Worm (Caenorhabditis elegans) whole organism, late embryonic: Measurements from ENCODE around the gene pgap-1.

ENCODE experiments used
- C08G9.2 ChIP-seq: sonication (generic microtip); optimal IDR thresholded peaks from 2 replicates; lab custom pipeline; 2016; ENCODE audit warnings: mild to moderate bottlenecking, missing genetic modification characterization, moderate library complexity, missing compliant biosample characterization
- C38D4.7 ChIP-seq: fragments of 200-800 bp; sonication (Bioruptor generic); optimal IDR thresholded peaks from 2 replicates; lab custom pipeline; 2018; ENCODE audit warnings: mild to moderate bottlenecking, missing genetic modification characterization, moderate library complexity, missing compliant biosample characterization
- F13H6.1 ChIP-seq: sonication (generic microtip); optimal IDR thresholded peaks from 2 replicates; lab custom pipeline; 2016; ENCODE audit warnings: missing genetic modification characterization, missing compliant biosample characterization
- K02D7.2 ChIP-seq: sonication (generic microtip); optimal IDR thresholded peaks from 2 replicates; lab custom pipeline; 2017; ENCODE audit warnings: mild to moderate bottlenecking, missing genetic modification characterization, missing compliant biosample characterization
- T23F11.4 ChIP-seq: fragments of 200-800 bp; sonication (Bioruptor generic); optimal IDR thresholded peaks from 2 replicates; lab custom pipeline; 2018; ENCODE audit warnings: mild to moderate bottlenecking, missing genetic modification characterization, missing compliant biosample characterization
- ahr-1 ChIP-seq: sonication (generic microtip); optimal IDR thresholded peaks from 2 replicates; lab custom pipeline; 2016; ENCODE audit warnings: missing genetic modification characterization, missing compliant biosample characterization
- ceh-18 ChIP-seq: sonication (generic microtip); optimal IDR thresholded peaks from 2 replicates; lab custom pipeline; 2016; ENCODE audit warnings: missing genetic modification characterization, missing compliant biosample characterization
- ceh-19 ChIP-seq: fragments of 200-800 bp; sonication (Bioruptor generic); optimal IDR thresholded peaks from 2 replicates; lab custom pipeline; 2018; ENCODE audit warnings: mild to moderate bottlenecking, missing genetic modification characterization, missing compliant biosample characterization
- ceh-2 ChIP-seq: sonication (generic microtip); optimal IDR thresholded peaks from 2 replicates; lab custom pipeline; 2016; ENCODE audit warnings: missing genotype, missing genetic modification characterization, missing compliant biosample characterization
- ceh-22 ChIP-seq: sonication (generic microtip); optimal IDR thresholded peaks from 2 replicates; lab custom pipeline; 2017; ENCODE audit warnings: missing biosample characterization, missing genetic modification characterization
- ceh-30 ChIP-seq: fragments of 150-350 bp; optimal IDR thresholded peaks from 2 replicates; lab custom pipeline; 2014; ENCODE audit warnings: missing biosample characterization, missing genetic modification characterization
- ceh-31 ChIP-seq: sonication (generic microtip); optimal IDR thresholded peaks from 2 replicates; lab custom pipeline; 2016; ENCODE audit warnings: missing genetic modification characterization, missing compliant biosample characterization
- ceh-34 ChIP-seq: sonication (generic microtip); optimal IDR thresholded peaks from 2 replicates; lab custom pipeline; 2016; ENCODE audit warnings: mild to moderate bottlenecking, missing genetic modification characterization, missing compliant biosample characterization
- ceh-48 ChIP-seq: sonication (generic microtip); optimal IDR thresholded peaks from 2 replicates; lab custom pipeline; 2016; ENCODE audit warnings: missing genetic modification characterization, inconsistent platforms, missing compliant biosample characterization
- ceh-6 ChIP-seq: fragments of 200-800 bp; sonication (Bioruptor generic); optimal IDR thresholded peaks from 2 replicates; lab custom pipeline; 2018; ENCODE audit warnings: mild to moderate bottlenecking, missing genetic modification characterization, missing compliant biosample characterization
- che-1 ChIP-seq: sonication (generic microtip); optimal IDR thresholded peaks from 2 replicates; lab custom pipeline; 2016; ENCODE audit warnings: mild to moderate bottlenecking, missing genetic modification characterization, missing compliant biosample characterization
- elt-4 ChIP-seq: sonication (generic microtip); optimal IDR thresholded peaks from 2 replicates; lab custom pipeline; 2016; ENCODE audit warnings: missing genetic modification characterization, missing compliant biosample characterization
- ets-4 ChIP-seq: sonication (generic microtip); optimal IDR thresholded peaks from 2 replicates; lab custom pipeline; 2016; ENCODE audit warnings: missing genetic modification characterization, missing compliant biosample characterization
- eyg-1 ChIP-seq: sonication (generic microtip); optimal IDR thresholded peaks from 2 replicates; lab custom pipeline; 2016; ENCODE audit warnings: missing genotype, missing genetic modification characterization, missing compliant biosample characterization
- fkh-6 ChIP-seq: sonication (generic microtip); optimal IDR thresholded peaks from 2 replicates; lab custom pipeline; 2016; ENCODE audit warnings: missing genetic modification characterization, missing compliant biosample characterization
- gmeb-2 ChIP-seq: sonication (generic microtip); optimal IDR thresholded peaks from 2 replicates; lab custom pipeline; 2016; ENCODE audit warnings: missing genetic modification characterization, inconsistent platforms, missing compliant biosample characterization
- hlh-8 ChIP-seq: sonication (generic microtip); optimal IDR thresholded peaks from 2 replicates; lab custom pipeline; 2016; ENCODE audit warnings: missing genotype, missing genetic modification characterization, missing compliant biosample characterization
- lin-11 ChIP-seq: fragments of 200-800 bp; sonication (Bioruptor generic); optimal IDR thresholded peaks from 2 replicates; lab custom pipeline; 2018; ENCODE audit warnings: mild to moderate bottlenecking, missing genetic modification characterization, missing compliant biosample characterization
- madf-2 ChIP-seq: sonication (generic microtip); optimal IDR thresholded peaks from 2 replicates; lab custom pipeline; 2017; ENCODE audit warnings: missing genetic modification characterization, missing compliant biosample characterization
- mec-3 ChIP-seq: sonication (generic microtip); optimal IDR thresholded peaks from 2 replicates; lab custom pipeline; 2016; ENCODE audit warnings: borderline replicate concordance, missing genetic modification characterization, missing compliant biosample characterization
- nfya-1 ChIP-seq: sonication (generic microtip); optimal IDR thresholded peaks from 2 replicates; lab custom pipeline; 2017; ENCODE audit warnings: missing genetic modification characterization, mild to moderate bottlenecking, missing compliant biosample characterization, antibody characterized with exemption, moderate library complexity
- nhr-11 ChIP-seq: fragments of 150-350 bp; optimal IDR thresholded peaks from 2 replicates; lab custom pipeline; 2014; ENCODE audit warnings: missing biosample characterization, missing genetic modification characterization
- pha-4 ChIP-seq: fragments of 150-350 bp; optimal IDR thresholded peaks from 2 replicates; lab custom pipeline; 2018; ENCODE audit warnings: missing biosample characterization, missing genetic modification reagents, missing genetic modification characterization
- pqm-1 ChIP-seq: sonication (generic microtip); optimal IDR thresholded peaks from 2 replicates; lab custom pipeline; 2016; ENCODE audit warnings: missing genetic modification characterization, missing compliant biosample characterization
- sox-2 ChIP-seq: fragments of 200-800 bp; sonication (Bioruptor generic); IDR thresholded peaks from 2 replicates; pipeline ENCODE4 v1.3.6; 2022; ENCODE audit warnings: missing genetic modification reagents, missing genetic modification characterization, missing compliant biosample characterization
- sox-4 ChIP-seq: sonication (generic microtip); optimal IDR thresholded peaks from 2 replicates; lab custom pipeline; 2017; ENCODE audit warnings: mild to moderate bottlenecking, missing genetic modification characterization, inconsistent platforms, missing compliant biosample characterization
- ttx-3 ChIP-seq: sonication (generic microtip); optimal IDR thresholded peaks from 2 replicates; lab custom pipeline; 2016; ENCODE audit warnings: missing genetic modification reagents, missing genetic modification characterization, missing compliant biosample characterization
- unc-3 ChIP-seq, 2 experiments: fragments of 200-800 bp in 1 of 2; sonication (Bioruptor generic) in 1 of 2; sonication (generic microtip) in 1 of 2; conservative IDR thresholded peaks in 1 of 2; optimal IDR thresholded peaks in 1 of 2; 2 replicates each; pipeline versions ENCODE4 v1.3.6 to Lab custom; 2016 to 2022; ENCODE audit warnings: missing compliant biosample characterization in 2 of 2, missing genetic modification characterization in 2 of 2, missing genetic modification reagents in 1 of 2
- unc-42 ChIP-seq: sonication (generic microtip); optimal IDR thresholded peaks from 2 replicates; lab custom pipeline; 2016; ENCODE audit warnings: missing genotype, missing genetic modification characterization, missing compliant biosample characterization
- zip-5 ChIP-seq: sonication (generic microtip); optimal IDR thresholded peaks from 2 replicates; lab custom pipeline; 2016; ENCODE audit warnings: missing genetic modification characterization, missing compliant biosample characterization
- ztf-16 ChIP-seq: sonication (generic microtip); optimal IDR thresholded peaks from 2 replicates; lab custom pipeline; 2017; ENCODE audit warnings: missing genetic modification characterization, missing compliant biosample characterization

The pgap-1 gene

ce11 chrV:11239187-11239725, 2.4 kb upstream of the pgap-1 start, which contains the start of the genes dvc-1 and ima-1 (continued):
- TF ChIP-seq sox-4 (tag; lab: Kevin White, UChicago) = peak; percentile 65
- peak; percentile 28 for TF ChIP-seq unc-42 (tag; lab: Kevin White, UChicago)
- peak; percentile 27 for TF ChIP-seq ceh-48 (tag; lab: Kevin White, UChicago)
- TF ChIP-seq hlh-8 (tag; lab: Kevin White, UChicago) = peak; percentile 48
- peak; percentile 76 for TF ChIP-seq ahr-1
- peak; percentile 38 for TF ChIP-seq madf-2 (tag; lab: Kevin White, UChicago)
- TF ChIP-seq ceh-6 = peak; percentile 65
- peak; percentile 76 for TF ChIP-seq F13H6.1 (tag; lab: Kevin White, UChicago)
- peak; percentile 87 for TF ChIP-seq ceh-34
- no peak for TF ChIP-seq ceh-22 (tag; lab: Kevin White, UChicago)
- TF ChIP-seq che-1 (tag; lab: Kevin White, UChicago) = peak; percentile 59
- TF ChIP-seq nhr-11 (tag; lab: Kevin White, UChicago) = no peak
- TF ChIP-seq ttx-3 (tag; lab: Kevin White, UChicago) = peak; percentile 75
- TF ChIP-seq C38D4.7 (GFP tag; lab: Kevin White, UChicago) = peak; percentile 64
- TF ChIP-seq ceh-2 (tag; lab: Kevin White, UChicago) = peak; percentile 79
- TF ChIP-seq C08G9.2 (tag; lab: Kevin White, UChicago) = peak; percentile 69
- TF ChIP-seq elt-4 (tag; lab: Kevin White, UChicago) = no peak
- TF ChIP-seq pqm-1 (tag; lab: Kevin White, UChicago) = no peak
- TF ChIP-seq, all 69 proteins: peak for 53

- TF ChIP-seq nfya-1 (tag; lab: Kevin White, UChicago) (no peak), zip-5 (tag; lab: Kevin White, UChicago) (no peak), sox-2 (no peak), ceh-19 (GFP tag; lab: Kevin White, UChicago) (no peak), sox-4 (tag; lab: Kevin White, UChicago) (no peak), F13H6.1 (tag; lab: Kevin White, UChicago) (no peak), ahr-1 (no peak), T23F11.4 (GFP tag; lab: Kevin White, UChicago) (no peak), lin-11 (no peak), ceh-48 (tag; lab: Kevin White, UChicago) (no peak), ets-4 (tag; lab: Kevin White, UChicago) (no peak), ceh-34 (no peak), ceh-31 (tag; lab: Kevin White, UChicago) (no peak), ceh-18 (tag; lab: Kevin White, UChicago) (no peak), ceh-2 (tag; lab: Kevin White, UChicago) (no peak), K02D7.2 (tag; lab: Kevin White, UChicago) (no peak), gmeb-2 (tag; lab: Kevin White, UChicago) (no peak)
Measured at ce11 chrV:11244539-11244938, 2.9 kb downstream of the pgap-1 start, which contains the start of gene mxl-1. TSS of gene mxl-1 (plus strand) at chrV:11244839.

ce11 chrV:11245029-11245428, 3.3 kb downstream of the pgap-1 start:
- TF ChIP-seq eyg-1 = no peak
- no peak for TF ChIP-seq unc-3 (GFP tag; conservative IDR thresholded peaks at IDR 0.05; lab: Robert Waterston, UW)
- TF ChIP-seq unc-3 (tag; optimal IDR thresholded peaks at IDR 0.05; lab: Kevin White, UChicago) = no peak
- no peak for TF ChIP-seq fkh-6 (tag; lab: Kevin White, UChicago)
- no peak for TF ChIP-seq elt-4 (tag; lab: Kevin White, UChicago)
- no peak for TF ChIP-seq ztf-16 (tag; lab: Kevin White, UChicago)
- no peak for TF ChIP-seq ceh-22 (tag; lab: Kevin White, UChicago)

- TF ChIP-seq ceh-30 (no peak), sox-2 (no peak), mec-3 (tag; lab: Kevin White, UChicago) (no peak), unc-42 (tag; lab: Kevin White, UChicago) (no peak), che-1 (tag; lab: Kevin White, UChicago) (no peak), ceh-6 (no peak), pha-4 (tag; lab: Kevin White, UChicago) (no peak)
- TF ChIP-seq, all 69 proteins: peak for 0
Measured at ce11 chrV:11247846-11248245, 6.2 kb downstream of the pgap-1 start, which contains the start of gene mam-4. TSS of gene mam-4 (plus strand) at chrV:11248146.
